Worm (Caenorhabditis elegans) whole organism, L1 larva: ENCODE data around the gene srh-190.

Experiments
- C04F5.9 ChIP-seq: sonication (generic microtip); optimal IDR thresholded peaks from 2 replicates; lab custom pipeline; 2016; ENCODE audit warnings: missing genetic modification characterization, missing compliant biosample characterization
- C16A3.4 ChIP-seq: fragments of 150-350 bp; optimal IDR thresholded peaks from 2 replicates; lab custom pipeline; 2014; ENCODE audit warnings: missing biosample characterization, missing genetic modification characterization
- C34B4.2 ChIP-seq: sonication (generic microtip); optimal IDR thresholded peaks from 2 replicates; lab custom pipeline; 2017; ENCODE audit warnings: mild to moderate bottlenecking, missing genetic modification characterization, missing compliant biosample characterization
- aha-1 ChIP-seq: fragments of 150-350 bp; optimal IDR thresholded peaks from 2 replicates; lab custom pipeline; 2014; ENCODE audit warnings: missing biosample characterization, missing genetic modification characterization
- alr-1 ChIP-seq: fragments of 200-800 bp; sonication (Bioruptor generic); optimal IDR thresholded peaks from 2 replicates; lab custom pipeline; 2018; ENCODE audit warnings: borderline replicate concordance, mild to moderate bottlenecking, missing genetic modification characterization, missing compliant biosample characterization
- aly-2 ChIP-seq: fragments of 150-350 bp; optimal IDR thresholded peaks from 2 replicates; lab custom pipeline; 2014; ENCODE audit warnings: missing biosample characterization, missing genetic modification characterization
- ama-1 ChIP-seq: fragments of 150-350 bp; optimal IDR thresholded peaks from 2 replicates; lab custom pipeline; 2014
- blmp-1 ChIP-seq: fragments of 150-350 bp; optimal IDR thresholded peaks from 2 replicates; lab custom pipeline; 2014; ENCODE audit warnings: missing biosample characterization, missing genetic modification characterization
- ceh-8 ChIP-seq: fragments of 200-800 bp; sonication (Bioruptor generic); optimal IDR thresholded peaks from 2 replicates; lab custom pipeline; 2018; ENCODE audit warnings: mild to moderate bottlenecking, missing genetic modification characterization, moderate library complexity, missing compliant biosample characterization
- ceh-82 ChIP-seq, 3 experiments: fragments of 150-350 bp in 1 of 3; sonication (generic microtip) in 2 of 3; optimal IDR thresholded peaks; 2 replicates each; lab custom pipeline; 2014 to 2017; ENCODE audit warnings: missing biosample characterization in 3 of 3, missing genetic modification characterization in 3 of 3
- dsc-1 ChIP-seq: sonication (generic microtip); optimal IDR thresholded peaks from 2 replicates; lab custom pipeline; 2016; ENCODE audit warnings: mild to moderate bottlenecking, missing genetic modification characterization, missing compliant biosample characterization
- efl-3 ChIP-seq: fragments of 200-800 bp; sonication (Bioruptor generic); optimal IDR thresholded peaks from 2 replicates; lab custom pipeline; 2018; ENCODE audit warnings: mild to moderate bottlenecking, missing genetic modification characterization, missing compliant biosample characterization
- egl-13 ChIP-seq: sonication (generic microtip); optimal IDR thresholded peaks from 2 replicates; lab custom pipeline; 2016; ENCODE audit warnings: missing genotype, missing genetic modification reagents, missing genetic modification characterization, missing compliant biosample characterization
- fkh-10 ChIP-seq: sonication (generic microtip); optimal IDR thresholded peaks from 2 replicates; lab custom pipeline; 2017; ENCODE audit warnings: missing biosample characterization, missing genetic modification reagents, missing genetic modification characterization
- fkh-4 ChIP-seq: sonication (generic microtip); optimal IDR thresholded peaks from 2 replicates; lab custom pipeline; 2016; ENCODE audit warnings: missing compliant biosample characterization, missing genetic modification characterization, borderline replicate concordance
- fkh-8 ChIP-seq: sonication (generic microtip); optimal IDR thresholded peaks from 2 replicates; lab custom pipeline; 2016; ENCODE audit warnings: mild to moderate bottlenecking, missing genetic modification characterization, missing compliant biosample characterization
- grh-1 ChIP-seq: fragments of 200-800 bp; sonication (Bioruptor generic); IDR thresholded peaks from 2 replicates; pipeline ENCODE4 v1.3.6; 2022; ENCODE audit warnings: missing genetic modification reagents, missing genetic modification characterization, missing compliant biosample characterization
- hpl-2 ChIP-seq: fragments of 150-350 bp; optimal IDR thresholded peaks from 2 replicates; lab custom pipeline; 2014; ENCODE audit warnings: missing biosample characterization, missing genetic modification reagents, missing genetic modification characterization
- isw-1 ChIP-seq: fragments of 200-800 bp; sonication (Bioruptor generic); IDR thresholded peaks from 2 replicates; pipeline ENCODE4 v1.3.6; 2022; ENCODE audit warnings: missing genetic modification characterization, missing compliant biosample characterization
- jun-1 ChIP-seq: fragments of 150-350 bp; optimal IDR thresholded peaks from 2 replicates; lab custom pipeline; 2014; ENCODE audit warnings: missing biosample characterization, missing genetic modification reagents, missing genetic modification characterization
- lin-14 ChIP-seq: fragments of 200-800 bp; sonication (Bioruptor generic); optimal IDR thresholded peaks from 2 replicates; lab custom pipeline; 2018; ENCODE audit warnings: mild to moderate bottlenecking, missing genetic modification characterization, moderate library complexity, missing compliant biosample characterization
- lin-15B ChIP-seq: fragments of 150-350 bp; sonication (generic microtip); optimal IDR thresholded peaks from 3 replicates; lab custom pipeline; 2014; ENCODE audit warnings: missing biosample characterization, missing genetic modification characterization
- lin-35 ChIP-seq, 2 experiments: fragments of 150-350 bp; optimal IDR thresholded peaks; 2 replicates each; lab custom pipeline; 2014; ENCODE audit warnings: missing biosample characterization in 2 of 2, missing genetic modification characterization in 2 of 2, missing genetic modification reagents in 2 of 2
- lin-39 ChIP-seq: fragments of 150-350 bp; optimal IDR thresholded peaks from 2 replicates; lab custom pipeline; 2014; ENCODE audit warnings: missing biosample characterization, missing genetic modification reagents, missing genetic modification characterization
- lsy-2 ChIP-seq, 2 experiments: fragments of 150-350 bp; optimal IDR thresholded peaks; 2 replicates each; lab custom pipeline; 2014; ENCODE audit warnings: missing biosample characterization in 2 of 2, missing genetic modification characterization in 2 of 2
- mef-2 ChIP-seq: fragments of 150-350 bp; optimal IDR thresholded peaks from 2 replicates; lab custom pipeline; 2014; ENCODE audit warnings: missing biosample characterization, missing genetic modification characterization
- mep-1 ChIP-seq: fragments of 150-350 bp; optimal IDR thresholded peaks from 2 replicates; lab custom pipeline; 2014; ENCODE audit warnings: missing biosample characterization, missing genetic modification characterization
- nhr-11 ChIP-seq: fragments of 150-350 bp; optimal IDR thresholded peaks from 2 replicates; lab custom pipeline; 2014; ENCODE audit warnings: missing biosample characterization, missing genetic modification characterization
- nhr-19 ChIP-seq: fragments of 200-800 bp; sonication (Bioruptor generic); conservative IDR thresholded peaks from 2 replicates; pipeline ENCODE4 v1.3.6; 2022; ENCODE audit warnings: missing genetic modification characterization, missing compliant biosample characterization
- nhr-47 ChIP-seq: sonication (generic microtip); optimal IDR thresholded peaks from 2 replicates; lab custom pipeline; 2016; ENCODE audit warnings: mild to moderate bottlenecking, missing genetic modification characterization, moderate library complexity, missing compliant biosample characterization
- nhr-71 ChIP-seq: sonication (generic microtip); optimal IDR thresholded peaks from 2 replicates; lab custom pipeline; 2016; ENCODE audit warnings: mild to moderate bottlenecking, missing genetic modification characterization, moderate library complexity, missing compliant biosample characterization
- nhr-76 ChIP-seq: sonication (generic microtip); optimal IDR thresholded peaks from 2 replicates; lab custom pipeline; 2017; ENCODE audit warnings: missing biosample characterization, missing genetic modification characterization
- nhr-84 ChIP-seq: sonication (generic microtip); optimal IDR thresholded peaks from 2 replicates; lab custom pipeline; 2017; ENCODE audit warnings: missing biosample characterization, missing genetic modification characterization
- pag-3 ChIP-seq: sonication (generic microtip); optimal IDR thresholded peaks from 2 replicates; lab custom pipeline; 2017; ENCODE audit warnings: missing genetic modification characterization, mild to moderate bottlenecking, missing compliant biosample characterization, antibody characterized with exemption, borderline replicate concordance; ENCODE audit not compliant: insufficient read depth
- pqm-1 ChIP-seq: sonication (generic microtip); optimal IDR thresholded peaks from 3 replicates; lab custom pipeline; 2017; ENCODE audit warnings: missing biosample characterization, missing genetic modification characterization
- rnt-1 ChIP-seq: sonication (generic microtip); optimal IDR thresholded peaks from 2 replicates; lab custom pipeline; 2016; ENCODE audit warnings: mild to moderate bottlenecking, missing genetic modification characterization, moderate library complexity, missing compliant biosample characterization
- snpc-4 ChIP-seq: fragments of 150-350 bp; optimal IDR thresholded peaks from 2 replicates; lab custom pipeline; 2014; ENCODE audit warnings: missing biosample characterization, missing genetic modification characterization
- tbx-2 ChIP-seq: sonication (generic microtip); optimal IDR thresholded peaks from 2 replicates; lab custom pipeline; 2016; ENCODE audit warnings: missing genetic modification characterization, missing compliant biosample characterization
- unc-130 ChIP-seq: fragments of 150-350 bp; optimal IDR thresholded peaks from 2 replicates; lab custom pipeline; 2017; ENCODE audit warnings: missing biosample characterization, missing genetic modification characterization, inconsistent platforms
- vab-15 ChIP-seq: sonication (generic microtip); optimal IDR thresholded peaks from 2 replicates; lab custom pipeline; 2017; ENCODE audit warnings: missing genotype, mild to moderate bottlenecking, missing genetic modification characterization, missing compliant biosample characterization
- zip-4 ChIP-seq: fragments of 200-800 bp; sonication (Bioruptor generic); optimal IDR thresholded peaks from 2 replicates; lab custom pipeline; 2018; ENCODE audit warnings: mild to moderate bottlenecking, missing genetic modification characterization, moderate library complexity, missing compliant biosample characterization
- ztf-11 ChIP-seq, 2 experiments: sonication (generic microtip); optimal IDR thresholded peaks; 2 replicates each; lab custom pipeline; 2016 to 2017; ENCODE audit warnings: missing genetic modification characterization in 2 of 2, missing biosample characterization in 1 of 2, missing compliant biosample characterization in 1 of 2

srh-190 gene

DNA sequence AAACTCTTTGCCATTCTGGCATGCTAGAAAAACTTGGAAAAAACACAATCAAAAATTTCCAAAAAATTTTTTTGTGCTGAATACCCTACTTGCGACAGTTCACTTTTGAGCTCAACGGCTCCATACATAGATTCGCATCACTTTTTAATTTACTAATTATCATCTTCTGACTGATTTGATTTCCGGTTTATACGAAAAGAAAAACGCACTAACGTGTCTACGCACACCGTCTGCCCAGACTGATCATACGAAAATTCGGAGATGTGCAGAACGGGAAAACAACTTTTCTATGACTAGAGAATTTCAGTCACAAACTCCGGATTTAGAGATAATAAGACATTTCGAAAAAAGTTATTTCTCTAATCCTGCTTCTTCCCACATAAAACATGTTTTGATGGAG, 18.4 kb upstream of the srh-190 start:
- TF ChIP-seq pqm-1 (no peak), dsc-1 (tag; lab: Kevin White, UChicago) (peak; percentile 65), ceh-8 (GFP tag; lab: Kevin White, UChicago) (peak; percentile 70), lin-39 (no peak), fkh-8 (tag; lab: Kevin White, UChicago) (peak; percentile 38), nhr-71 (tag; lab: Kevin White, UChicago) (peak; percentile 3), C16A3.4 (tag; lab: Kevin White, UChicago) (no peak)

ce11 chrV:3886104-3886503, 16.8 kb upstream of the srh-190 start, which contains the start of gene nhr-124:
nhr-124 (minus strand) TSS chrV:3886204.
- TF ChIP-seq ama-1 (lab: Kevin White, UChicago) = no peak
- TF ChIP-seq zip-4 (GFP tag; lab: Kevin White, UChicago) = no peak
- no peak for TF ChIP-seq rnt-1 (tag; lab: Kevin White, UChicago)
- TF ChIP-seq lin-14 = no peak
- no peak for TF ChIP-seq nhr-11 (tag; lab: Kevin White, UChicago)
- TF ChIP-seq hpl-2 (GFP tag; lab: Kevin White, UChicago) = no peak
- TF ChIP-seq unc-130 (tag; lab: Kevin White, UChicago) = no peak
- TF ChIP-seq nhr-19 (GFP tag; lab: Robert Waterston, UW) = no peak
- no peak for TF ChIP-seq aha-1 (tag; lab: Kevin White, UChicago)
- no peak for TF ChIP-seq pag-3 (tag; lab: Kevin White, UChicago)
- TF ChIP-seq nhr-47 (tag; lab: Kevin White, UChicago) = no peak
- TF ChIP-seq C34B4.2 (tag; lab: Kevin White, UChicago) = no peak
- no peak for TF ChIP-seq nhr-76 (tag; lab: Kevin White, UChicago)
- no peak for TF ChIP-seq tbx-2 (tag; lab: Kevin White, UChicago)
- no peak for TF ChIP-seq isw-1 (GFP tag; lab: Robert Waterston, UW)

DNA sequence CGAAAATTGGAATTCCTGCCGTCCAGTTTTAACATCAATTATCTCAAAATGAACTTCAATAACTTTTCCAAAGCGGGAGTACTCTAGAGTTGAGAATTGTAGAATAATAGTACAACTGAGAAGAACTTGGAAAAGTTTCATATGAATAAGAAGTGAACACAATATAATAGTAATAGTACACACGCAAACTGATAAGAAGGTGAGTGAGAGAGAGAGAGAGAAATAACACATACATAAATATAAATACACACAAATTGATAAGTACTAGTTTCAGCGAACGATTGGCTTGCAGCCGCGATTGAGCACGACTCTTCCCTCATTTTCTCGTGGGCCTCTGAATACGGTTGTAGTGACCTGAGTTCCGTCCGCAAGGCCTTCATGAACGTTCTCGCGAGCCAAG, 13.8 kb upstream of the srh-190 start, which contains the start of gene C17E7.13:
C17E7.13 (minus strand) TSS at position 176 of the 400 bp plus-strand sequence.
- no peak for TF ChIP-seq grh-1 (GFP tag; lab: Robert Waterston, UW)
- no peak for TF ChIP-seq fkh-10 (GFP tag; lab: Kevin White, UChicago)
- TF ChIP-seq fkh-4 (tag; lab: Kevin White, UChicago) = no peak
- TF ChIP-seq aha-1 (tag; lab: Kevin White, UChicago) = no peak
- TF ChIP-seq blmp-1 (tag; lab: Kevin White, UChicago) = no peak
- TF ChIP-seq lin-15B (tag; lab: Kevin White, UChicago) = no peak
- no peak for TF ChIP-seq ztf-11 (tag; optimal IDR thresholded peaks at IDR 0.05; lab: Kevin White, UChicago)
- TF ChIP-seq efl-3 = no peak
- TF ChIP-seq C04F5.9 (tag; lab: Kevin White, UChicago) = no peak
- no peak for TF ChIP-seq lin-35 (GFP tag; optimal IDR thresholded peaks at IDR 0.05; lab: Kevin White, UChicago)

DNA sequence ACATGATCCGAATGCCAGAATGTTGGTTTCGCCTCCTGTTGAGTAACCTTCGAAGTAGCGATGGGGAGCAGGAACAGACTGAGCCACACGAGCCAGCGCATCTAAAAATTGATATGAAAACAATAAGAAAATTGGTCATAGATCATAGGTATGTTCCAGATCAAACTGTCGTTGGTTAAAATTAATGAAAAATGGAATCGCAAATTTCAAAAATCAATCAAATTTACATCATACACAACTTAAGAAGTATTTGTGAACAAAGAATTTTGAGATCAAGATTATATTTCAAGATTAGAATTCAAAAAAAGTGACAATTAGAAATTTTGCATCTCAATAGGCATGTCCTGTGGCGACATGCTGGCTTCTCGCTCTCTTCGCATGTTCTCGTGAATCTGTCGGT, 12.1 kb upstream of the srh-190 start, which contains the start of gene C17E7.9:
C17E7.9 (minus strand) TSS at position 101 of the 400 bp plus-strand sequence.
- TF ChIP-seq egl-13 (no peak), lin-14 (no peak), aly-2 (no peak), ceh-82 (tag; optimal IDR thresholded peaks at IDR 0.05; lab: Kevin White, UChicago) (no peak), C04F5.9 (tag; lab: Kevin White, UChicago) (no peak), alr-1 (tag; lab: Kevin White, UChicago) (no peak), snpc-4 (tag; lab: Kevin White, UChicago) (no peak), lsy-2 (tag; optimal IDR thresholded peaks at IDR 0.05; lab: Kevin White, UChicago) (no peak), lin-15B (tag; lab: Kevin White, UChicago) (no peak), vab-15 (tag; lab: Kevin White, UChicago) (no peak), mef-2 (tag; lab: Kevin White, UChicago) (no peak), nhr-84 (tag; lab: Kevin White, UChicago) (no peak), jun-1 (tag; lab: Kevin White, UChicago) (no peak), mep-1 (tag; lab: Kevin White, UChicago) (no peak), tbx-2 (tag; lab: Kevin White, UChicago) (no peak)
- TF ChIP-seq, all 84 proteins: peak for 0
